Fruit fly (Drosophila melanogaster): ENCODE measurements around the gene pps.
"Not testable (repeated sequence)": the region's sequence is repeated elsewhere in the genome, so short reads cannot be mapped to it uniquely, and the experiment has no call there.

Gene pps

dm6 chr3R:12465198-12465597, 51.6 kb downstream of the pps start, which contains the start of gene CG5608:
CG5608 (minus strand) TSS chr3R:12465298.
- not testable (repeated sequence) for TF ChIP-seq Vsx2 (GFP tag; optimal IDR thresholded peaks at IDR 0.05; ENCODE audit: partially characterized antibody); woc (GFP tag; optimal IDR thresholded peaks at IDR 0.05); jim (GFP tag; optimal IDR thresholded peaks at IDR 0.05)

- TF ChIP-seq GATAd, br, sage (GFP tag; optimal IDR thresholded peaks at IDR 0.05): not testable (repeated sequence)
These were observed 54.0 kb downstream of the pps start, which contains the start of gene Hsp70Ba for dm6 chr3R:12467675-12468074. Hsp70Ba (minus strand) TSS chr3R:12467776.

Measured in whole organism, wandering third instar larva.